Fruit fly (Drosophila melanogaster) whole organism, embryonic: ENCODE results near the gene Tsc1.

Experiments used
- Aef1 ChIP-seq: fragments of 200-800 bp; sonication (Bioruptor generic); IDR thresholded peaks from 3 replicates; pipeline ENCODE4 v1.3.6; 2022; ENCODE audit warnings: missing biosample characterization, missing genetic modification characterization
- Bdp1 ChIP-seq: fragments of 200-800 bp; sonication (Bioruptor generic); optimal IDR thresholded peaks from 3 replicates; lab custom pipeline; 2016; ENCODE audit warnings: missing biosample characterization, missing genetic modification characterization
- CG10321 ChIP-seq: fragments of 200-800 bp; sonication (Bioruptor generic); IDR thresholded peaks from 2 replicates; pipeline ENCODE4 v1.3.6; 2022; ENCODE audit warnings: missing biosample characterization, missing genetic modification characterization
- CG10366 ChIP-seq: fragments of 200-800 bp; sonication (Bioruptor generic); IDR thresholded peaks from 2 replicates; pipeline ENCODE4 v1.3.6; 2022; ENCODE audit warnings: missing biosample characterization, missing genetic modification characterization
- CG11456 ChIP-seq: fragments of 200-800 bp; sonication (Bioruptor generic); IDR thresholded peaks from 3 replicates; pipeline ENCODE4 v1.3.6; 2022; ENCODE audit warnings: missing biosample characterization, missing genetic modification characterization
- CG12744 ChIP-seq: fragments of 200-800 bp; sonication (Bioruptor generic); optimal IDR thresholded peaks from 2 replicates; lab custom pipeline; 2016; ENCODE audit warnings: missing biosample characterization, missing genetic modification characterization
- CG14441 ChIP-seq: fragments of 200-800 bp; sonication (Bioruptor generic); IDR thresholded peaks from 2 replicates; pipeline ENCODE4 v1.3.6; 2022; ENCODE audit warnings: missing biosample characterization, missing genetic modification characterization
- CG1602 ChIP-seq: fragments of 200-800 bp; sonication (Bioruptor generic); optimal IDR thresholded peaks from 3 replicates; lab custom pipeline; 2016; ENCODE audit warnings: missing biosample characterization, missing genetic modification characterization
- CG17568 ChIP-seq: fragments of 200-800 bp; sonication (Bioruptor generic); optimal IDR thresholded peaks from 2 replicates; lab custom pipeline; 2018; ENCODE audit warnings: missing biosample characterization, mild to moderate bottlenecking, missing genetic modification characterization, moderate library complexity
- CG17912 ChIP-seq: fragments of 200-800 bp; sonication (Bioruptor generic); optimal IDR thresholded peaks from 2 replicates; lab custom pipeline; 2018; ENCODE audit warnings: missing biosample characterization, mild to moderate bottlenecking, missing genetic modification characterization
- CG18476 ChIP-seq: fragments of 200-800 bp; sonication (Bioruptor generic); optimal IDR thresholded peaks from 2 replicates; lab custom pipeline; 2016; ENCODE audit warnings: missing biosample characterization, mild to moderate bottlenecking, missing genetic modification characterization
- CG34376 ChIP-seq: fragments of 200-800 bp; sonication (Bioruptor generic); optimal IDR thresholded peaks from 2 replicates; lab custom pipeline; 2018; ENCODE audit warnings: missing biosample characterization, mild to moderate bottlenecking, missing genetic modification characterization
- CG4282 ChIP-seq: fragments of 200-800 bp; sonication (Bioruptor generic); optimal IDR thresholded peaks from 2 replicates; lab custom pipeline; 2016; ENCODE audit warnings: missing biosample characterization, missing genetic modification characterization
- CG4360 ChIP-seq: fragments of 200-800 bp; sonication (Bioruptor generic); IDR thresholded peaks from 2 replicates; pipeline ENCODE4 v1.3.6; 2022; ENCODE audit warnings: missing biosample characterization, missing genetic modification characterization
- CG4404 ChIP-seq: fragments of 200-800 bp; sonication (Bioruptor generic); IDR thresholded peaks from 2 replicates; pipeline ENCODE4 v1.3.6; 2022; ENCODE audit warnings: missing biosample characterization, missing genetic modification characterization
- CG5180 ChIP-seq: fragments of 200-800 bp; sonication (Bioruptor generic); optimal IDR thresholded peaks from 3 replicates; lab custom pipeline; 2017; ENCODE audit warnings: missing biosample characterization, missing genetic modification characterization, mild to moderate bottlenecking, moderate library complexity, missing genetic modification reagents
- CG6683 ChIP-seq: fragments of 200-800 bp; sonication (Bioruptor generic); optimal IDR thresholded peaks from 2 replicates; lab custom pipeline; 2017; ENCODE audit warnings: missing biosample characterization, mild to moderate bottlenecking, missing genetic modification characterization, missing genetic modification reagents
- CG9932 ChIP-seq: fragments of 200-800 bp; sonication (Bioruptor generic); IDR thresholded peaks from 2 replicates; pipeline ENCODE4 v1.3.6; 2022; ENCODE audit warnings: missing biosample characterization, missing genetic modification characterization
- Camta ChIP-seq: fragments of 200-800 bp; sonication (Bioruptor generic); optimal IDR thresholded peaks from 2 replicates; lab custom pipeline; 2016; ENCODE audit warnings: missing biosample characterization, missing genetic modification characterization
- CkIIα-i1 ChIP-seq: fragments of 200-800 bp; sonication (Bioruptor generic); IDR thresholded peaks from 2 replicates; pipeline ENCODE4 v1.3.6; 2022; ENCODE audit warnings: missing biosample characterization, missing genetic modification characterization
- D ChIP-seq, 2 experiments: fragments of 200-800 bp in 1 of 2; fragments of >200 bp in 1 of 2; sonication (Bioruptor generic) in 1 of 2; optimal IDR thresholded peaks; 2 replicates in 1 of 2; 3 replicates in 1 of 2; lab custom pipeline; 2017; ENCODE audit warnings: mild to moderate bottlenecking in 1 of 2, missing biosample characterization in 1 of 2, missing genetic modification characterization in 1 of 2, missing genetic modification reagents in 1 of 2
- Deaf1 ChIP-seq: fragments of 200-800 bp; optimal IDR thresholded peaks from 3 replicates; lab custom pipeline; 2019; ENCODE audit warnings: missing biosample characterization, mild to moderate bottlenecking, missing genetic modification characterization, moderate library complexity
- Dip2 ChIP-seq: fragments of 200-800 bp; sonication (Bioruptor generic); IDR thresholded peaks from 2 replicates; pipeline ENCODE4 v1.3.6; 2022; ENCODE audit warnings: missing biosample characterization, missing genetic modification characterization
- Drgx ChIP-seq: fragments of 200-800 bp; sonication (Bioruptor generic); IDR thresholded peaks from 2 replicates; pipeline ENCODE4 v1.3.6; 2022; ENCODE audit warnings: missing biosample characterization, missing genetic modification characterization
- NC2α ChIP-seq: fragments of 200-800 bp; sonication (Bioruptor generic); optimal IDR thresholded peaks from 2 replicates; lab custom pipeline; 2016; ENCODE audit warnings: missing biosample characterization, missing genetic modification characterization
- Opbp ChIP-seq: fragments of 200-800 bp; sonication (Bioruptor generic); IDR thresholded peaks from 3 replicates; pipeline ENCODE4 v1.3.6; 2022; ENCODE audit warnings: missing biosample characterization, missing genetic modification characterization; ENCODE audit not compliant: partially characterized antibody
- Pdp1 ChIP-seq, 2 experiments: fragments of 200-800 bp; sonication (Bioruptor generic); optimal IDR thresholded peaks; 3 replicates each; lab custom pipeline; 2016; ENCODE audit warnings: missing biosample characterization in 2 of 2, missing genetic modification characterization in 2 of 2, mild to moderate bottlenecking in 1 of 2, moderate library complexity in 1 of 2
- Ravus ChIP-seq: fragments of 200-800 bp; sonication (Bioruptor generic); IDR thresholded peaks from 2 replicates; pipeline ENCODE4 v1.3.6; 2022; ENCODE audit warnings: missing biosample characterization, missing genetic modification characterization
- Side ChIP-seq: fragments of 200-800 bp; sonication (Bioruptor generic); optimal IDR thresholded peaks from 2 replicates; lab custom pipeline; 2016; ENCODE audit warnings: missing biosample characterization, missing genetic modification characterization
- Spps ChIP-seq: fragments of 200-800 bp; sonication (Bioruptor generic); optimal IDR thresholded peaks from 2 replicates; lab custom pipeline; 2018; ENCODE audit warnings: missing biosample characterization, mild to moderate bottlenecking, missing genetic modification characterization
- ash1 ChIP-seq: fragments of 200-800 bp; sonication (Bioruptor generic); optimal IDR thresholded peaks from 2 replicates; lab custom pipeline; 2018; ENCODE audit warnings: missing biosample characterization, mild to moderate bottlenecking, missing genetic modification characterization
- chinmo ChIP-seq: fragments of 200-800 bp; sonication (Bioruptor generic); IDR thresholded peaks from 4 replicates; pipeline ENCODE4 v1.3.6; 2022; ENCODE audit warnings: missing biosample characterization, missing genetic modification characterization; ENCODE audit not compliant: partially characterized antibody
- dan ChIP-seq: fragments of 200-800 bp; sonication (Bioruptor generic); IDR thresholded peaks from 2 replicates; pipeline ENCODE4 v1.3.6; 2022; ENCODE audit warnings: missing biosample characterization, missing genetic modification characterization
- dati ChIP-seq: fragments of 200-800 bp; sonication (Bioruptor generic); IDR thresholded peaks from 2 replicates; pipeline ENCODE4 v1.3.6; 2022; ENCODE audit warnings: missing biosample characterization, missing genetic modification characterization
- disco-r ChIP-seq: fragments of 200-800 bp; sonication (Bioruptor generic); optimal IDR thresholded peaks from 2 replicates; lab custom pipeline; 2016; ENCODE audit warnings: missing biosample characterization, missing genetic modification characterization
- exex ChIP-seq: fragments of 200-800 bp; sonication (Bioruptor generic); optimal IDR thresholded peaks from 4 replicates; lab custom pipeline; 2018; ENCODE audit warnings: missing biosample characterization, mild to moderate bottlenecking, missing genetic modification characterization, moderate library complexity
- fd102C ChIP-seq: fragments of 200-800 bp; sonication (Bioruptor generic); optimal IDR thresholded peaks from 2 replicates; lab custom pipeline; 2018; ENCODE audit warnings: missing biosample characterization, mild to moderate bottlenecking, missing genetic modification characterization, moderate library complexity
- inv ChIP-seq: fragments of 200-800 bp; sonication (Bioruptor generic); IDR thresholded peaks from 2 replicates; pipeline ENCODE4 v1.3.6; 2022; ENCODE audit warnings: missing biosample characterization, missing genetic modification characterization; ENCODE audit not compliant: partially characterized antibody
- nom ChIP-seq: fragments of 200-800 bp; sonication (Bioruptor generic); optimal IDR thresholded peaks from 2 replicates; lab custom pipeline; 2017; ENCODE audit warnings: missing biosample characterization, missing genetic modification characterization, mild to moderate bottlenecking, moderate library complexity, missing genetic modification reagents
- pho ChIP-seq: fragments of 200-800 bp; sonication (Bioruptor generic); optimal IDR thresholded peaks from 2 replicates; lab custom pipeline; 2016; ENCODE audit warnings: missing biosample characterization, missing genetic modification characterization
- sug ChIP-seq: fragments of 200-800 bp; optimal IDR thresholded peaks from 2 replicates; lab custom pipeline; 2019; ENCODE audit warnings: missing biosample characterization, mild to moderate bottlenecking, missing genetic modification characterization, moderate library complexity
- tap ChIP-seq: fragments of 200-800 bp; optimal IDR thresholded peaks from 3 replicates; lab custom pipeline; 2019; ENCODE audit warnings: missing biosample characterization, mild to moderate bottlenecking, missing genetic modification characterization, moderate library complexity
- ttk ChIP-seq: fragments of 200-800 bp; sonication (Bioruptor generic); IDR thresholded peaks from 2 replicates; pipeline ENCODE4 v2.1.2; 2022; ENCODE audit warnings: missing biosample characterization, missing genetic modification characterization
- wor ChIP-seq: fragments of 200-800 bp; sonication (Bioruptor generic); IDR thresholded peaks from 2 replicates; pipeline ENCODE4 v1.3.6; 2022; ENCODE audit warnings: missing biosample characterization, missing genetic modification characterization
- zen2 ChIP-seq: fragments of 200-800 bp; sonication (Bioruptor generic); IDR thresholded peaks from 3 replicates; pipeline ENCODE4 v1.3.6; 2022; ENCODE audit warnings: missing biosample characterization, missing genetic modification characterization; ENCODE audit not compliant: partially characterized antibody

Tsc1 gene

dm6 chr3R:24116972-24117371 is 13.1 kb upstream of the Tsc1 start:
- TF ChIP-seq chinmo = peak; percentile 74; the same call in 1 of the 4 replicates
- no peak for TF ChIP-seq zen2 (GFP tag; lab: Robert Waterston, UW)
- no peak for TF ChIP-seq inv
- TF ChIP-seq Aef1 (GFP tag; lab: Robert Waterston, UW) = no peak
- no peak for TF ChIP-seq CG1602 (GFP tag; lab: Kevin White, UChicago)
- peak; percentile 21 for TF ChIP-seq exex (tag; lab: Kevin White, UChicago)
- peak; percentile 42; the same call in 1 of the 2 replicates for TF ChIP-seq Drgx (GFP tag; lab: Robert Waterston, UW)
- TF ChIP-seq CG4282 (GFP tag; lab: Kevin White, UChicago) = no peak
- no peak for TF ChIP-seq CkIIα-i1
- TF ChIP-seq nom = peak; percentile 88
- TF ChIP-seq CG17912 = no peak
- no peak for TF ChIP-seq CG5180
- TF ChIP-seq Side = no peak
- no peak for TF ChIP-seq CG14441
- TF ChIP-seq Spps (tag; lab: Kevin White, UChicago) = no peak
- TF ChIP-seq Deaf1 = peak; percentile 71
- TF ChIP-seq D (optimal IDR thresholded peaks at IDR 0.05; lab: Kevin White, UChicago) = no peak
- no peak for TF ChIP-seq D (GFP tag; optimal IDR thresholded peaks at IDR 0.05; lab: Kevin White, UChicago)
- no peak for TF ChIP-seq Camta (GFP tag; lab: Kevin White, UChicago)
- TF ChIP-seq Ravus (GFP tag; lab: Robert Waterston, UW) = no peak
- no peak for TF ChIP-seq dati (GFP tag; lab: Robert Waterston, UW)
- no peak for TF ChIP-seq pho (GFP tag; lab: Kevin White, UChicago)
- TF ChIP-seq CG4360 (GFP tag; lab: Robert Waterston, UW) = no peak
- no peak for TF ChIP-seq CG9932 (GFP tag; lab: Robert Waterston, UW)
- peak; percentile 71 for TF ChIP-seq sug (tag; lab: Kevin White, UChicago)
- peak in 1 of 2 experiments; percentile 48 for TF ChIP-seq Pdp1 (GFP tag; optimal IDR thresholded peaks at IDR 0.05; lab: Kevin White, UChicago)
- no peak for TF ChIP-seq Bdp1 (GFP tag; lab: Kevin White, UChicago)
- no peak for TF ChIP-seq fd102C (GFP tag; lab: Kevin White, UChicago)
- no peak for TF ChIP-seq CG17568
- TF ChIP-seq Opbp (GFP tag; lab: Robert Waterston, UW) = no peak
- no peak for TF ChIP-seq CG18476 (GFP tag; lab: Kevin White, UChicago)
- TF ChIP-seq CG34376 = peak; percentile 62
- no peak for TF ChIP-seq CG6683 (GFP tag; lab: Kevin White, UChicago)

dm6 chr3R:24121669-24122068 is 8.4 kb upstream of the Tsc1 start:
- TF ChIP-seq ash1 (GFP tag; lab: Kevin White, UChicago) (no peak), ttk (GFP tag; lab: Robert Waterston, UW) (no peak), Dip2 (GFP tag; lab: Robert Waterston, UW) (0 out of 2 replicates have a peak, but pooled peaks have one; percentile 5), CG4404 (GFP tag; lab: Robert Waterston, UW) (0 out of 2 replicates have a peak, but pooled peaks have one; percentile 11), CG11456 (GFP tag; lab: Robert Waterston, UW) (0 out of 3 replicates have a peak, but pooled peaks have one; percentile 15), CG10321 (no peak), CG17568 (no peak), wor (no peak)

- TF ChIP-seq NC2α = no peak
- TF ChIP-seq CG17912 = no peak
- no peak for TF ChIP-seq CG10366 (GFP tag; lab: Robert Waterston, UW)
- TF ChIP-seq disco-r (GFP tag; lab: Kevin White, UChicago) = no peak
- no peak for TF ChIP-seq dan (GFP tag; lab: Robert Waterston, UW)
- no peak for TF ChIP-seq CG12744 (GFP tag; lab: Kevin White, UChicago)
- TF ChIP-seq tap (tag; lab: Kevin White, UChicago) = no peak
These were observed 7.7 kb upstream of the Tsc1 start for dm6 chr3R:24122369-24122768.
